Worm (Caenorhabditis elegans) whole organism, L4 larva: ENCODE data around the gene srx-112.

Experiments
- D1046.2 ChIP-seq: fragments of 200-800 bp; sonication (Bioruptor generic); IDR thresholded peaks from 2 replicates; pipeline ENCODE4 v1.3.6; 2022; ENCODE audit warnings: missing genetic modification characterization, missing compliant biosample characterization
- F26F4.8 ChIP-seq: fragments of 200-800 bp; sonication (Bioruptor generic); conservative IDR thresholded peaks from 2 replicates; pipeline ENCODE4 v1.3.6; 2022; ENCODE audit warnings: missing genetic modification characterization, missing compliant biosample characterization
- F44E2.7 ChIP-seq: fragments of 200-800 bp; sonication (Bioruptor generic); IDR thresholded peaks from 2 replicates; pipeline ENCODE4 v2.1.2; 2022; ENCODE audit warnings: missing genetic modification characterization, missing compliant biosample characterization
- R02D3.7 ChIP-seq: fragments of 150-350 bp; sonication (generic microtip); optimal IDR thresholded peaks from 3 replicates; lab custom pipeline; 2014; ENCODE audit warnings: missing biosample characterization, missing genetic modification characterization
- T20F7.1 ChIP-seq: fragments of 200-800 bp; sonication (Bioruptor generic); optimal IDR thresholded peaks from 2 replicates; lab custom pipeline; 2018; ENCODE audit warnings: mild to moderate bottlenecking, missing genetic modification characterization, missing compliant biosample characterization
- T26A8.4 ChIP-seq: fragments of 200-800 bp; sonication (Bioruptor generic); IDR thresholded peaks from 2 replicates; pipeline ENCODE4 v1.3.6; 2022; ENCODE audit warnings: missing genetic modification characterization, missing compliant biosample characterization
- Y105C5A.15 ChIP-seq: fragments of 200-800 bp; sonication (Bioruptor generic); IDR thresholded peaks from 2 replicates; pipeline ENCODE4 v1.3.6; 2022; ENCODE audit warnings: missing genetic modification characterization, missing compliant biosample characterization
- Y48G9A.11 ChIP-seq: fragments of 200-800 bp; sonication (Bioruptor generic); IDR thresholded peaks from 2 replicates; pipeline ENCODE4 v1.3.6; 2022; ENCODE audit warnings: missing genetic modification reagents, missing genetic modification characterization, missing compliant biosample characterization
- Y5F2A.4 ChIP-seq: fragments of 200-800 bp; sonication (Bioruptor generic); optimal IDR thresholded peaks from 2 replicates; lab custom pipeline; 2018; ENCODE audit warnings: mild to moderate bottlenecking, missing genetic modification characterization, missing compliant biosample characterization
- Y75B8A.6 ChIP-seq: fragments of 200-800 bp; sonication (Bioruptor generic); IDR thresholded peaks from 2 replicates; pipeline ENCODE4 v1.3.6; 2022; ENCODE audit warnings: missing genetic modification reagents, missing genetic modification characterization, missing compliant biosample characterization
- ZK546.5 ChIP-seq, 2 experiments: sonication (generic microtip); optimal IDR thresholded peaks; 2 replicates each; lab custom pipeline; 2017; ENCODE audit warnings: missing biosample characterization in 2 of 2, missing genetic modification characterization in 2 of 2
- aha-1 ChIP-seq: fragments of 150-350 bp; peaks from one replicate; lab custom pipeline; 2014; ENCODE audit warnings: missing biosample characterization, missing genetic modification characterization
- attf-4 ChIP-seq: sonication (generic microtip); optimal IDR thresholded peaks from 3 replicates; lab custom pipeline; 2017; ENCODE audit warnings: missing biosample characterization, missing genetic modification characterization
- ceh-28 ChIP-seq: fragments of 150-350 bp; optimal IDR thresholded peaks from 2 replicates; lab custom pipeline; 2014; ENCODE audit warnings: missing biosample characterization, missing genetic modification reagents, missing genetic modification characterization
- ceh-32 ChIP-seq: sonication (generic microtip); optimal IDR thresholded peaks from 2 replicates; lab custom pipeline; 2016; ENCODE audit warnings: mild to moderate bottlenecking, missing genetic modification characterization, missing compliant biosample characterization; ENCODE audit not compliant: poor library complexity
- ceh-44 ChIP-seq: fragments of 200-800 bp; sonication (Bioruptor generic); IDR thresholded peaks from 2 replicates; pipeline ENCODE4 v1.3.6; 2022; ENCODE audit warnings: missing genetic modification reagents, missing genetic modification characterization, missing compliant biosample characterization
- ceh-82 ChIP-seq: sonication (generic microtip); optimal IDR thresholded peaks from 2 replicates; lab custom pipeline; 2017; ENCODE audit warnings: missing biosample characterization, missing genetic modification characterization
- ctbp-1 ChIP-seq: fragments of 200-800 bp; sonication (Bioruptor generic); IDR thresholded peaks from 2 replicates; pipeline ENCODE4 v1.3.6; 2022; ENCODE audit warnings: missing genetic modification reagents, missing genetic modification characterization, missing compliant biosample characterization
- daf-12 ChIP-seq: fragments of 150-350 bp; optimal IDR thresholded peaks from 2 replicates; lab custom pipeline; 2014; ENCODE audit warnings: missing biosample characterization, missing genetic modification reagents, missing genetic modification characterization
- daf-16 ChIP-seq, 3 experiments: sonication (generic microtip); optimal IDR thresholded peaks; 2 replicates each; lab custom pipeline; 2016 to 2017; ENCODE audit warnings: missing genetic modification characterization in 3 of 3, missing genetic modification reagents in 3 of 3, mild to moderate bottlenecking in 2 of 3, missing compliant biosample characterization in 2 of 3, missing biosample characterization in 1 of 3, moderate library complexity in 1 of 3
- dmd-6 ChIP-seq: fragments of 200-800 bp; sonication (Bioruptor generic); IDR thresholded peaks from 2 replicates; pipeline ENCODE4 v1.3.6; 2022; ENCODE audit warnings: missing genetic modification reagents, missing genetic modification characterization, missing compliant biosample characterization
- dmd-8 ChIP-seq: fragments of 200-800 bp; sonication (Bioruptor generic); IDR thresholded peaks from 2 replicates; pipeline ENCODE4 v1.3.6; 2022; ENCODE audit warnings: missing genetic modification characterization, missing compliant biosample characterization
- dmd-9 ChIP-seq: fragments of 200-800 bp; sonication (Bioruptor generic); IDR thresholded peaks from 2 replicates; pipeline ENCODE4 v1.3.6; 2022; ENCODE audit warnings: missing genetic modification reagents, missing genetic modification characterization, missing compliant biosample characterization
- egl-27 ChIP-seq: sonication (generic microtip); optimal IDR thresholded peaks from 3 replicates; lab custom pipeline; 2017; ENCODE audit warnings: missing biosample characterization, missing genetic modification reagents, missing genetic modification characterization
- fos-1 ChIP-seq: fragments of 150-350 bp; optimal IDR thresholded peaks from 2 replicates; lab custom pipeline; 2014; ENCODE audit warnings: missing biosample characterization, missing genetic modification characterization
- hmg-1.1 ChIP-seq: fragments of 200-800 bp; sonication (Bioruptor generic); IDR thresholded peaks from 2 replicates; pipeline ENCODE4 v1.3.6; 2022; ENCODE audit warnings: missing genetic modification reagents, missing genetic modification characterization, missing compliant biosample characterization
- jun-1 ChIP-seq: fragments of 150-350 bp; optimal IDR thresholded peaks from 2 replicates; lab custom pipeline; 2014; ENCODE audit warnings: missing biosample characterization, missing genetic modification reagents, missing genetic modification characterization
- lim-7 ChIP-seq: fragments of 200-800 bp; sonication (Bioruptor generic); IDR thresholded peaks from 2 replicates; pipeline ENCODE4 v1.3.6; 2022; ENCODE audit warnings: missing genetic modification characterization, missing compliant biosample characterization
- lin-1 ChIP-seq: fragments of 200-800 bp; sonication (Bioruptor generic); IDR thresholded peaks from 2 replicates; pipeline ENCODE4 v1.3.6; 2022; ENCODE audit warnings: missing genetic modification reagents, missing genetic modification characterization, missing compliant biosample characterization
- lin-13 ChIP-seq: fragments of 150-350 bp; optimal IDR thresholded peaks from 2 replicates; lab custom pipeline; 2014; ENCODE audit warnings: missing biosample characterization, missing genetic modification reagents, missing genetic modification characterization
- lin-29 ChIP-seq: fragments of 200-800 bp; sonication (Bioruptor generic); IDR thresholded peaks from 2 replicates; pipeline ENCODE4 v1.3.6; 2022; ENCODE audit warnings: missing genetic modification reagents, missing genetic modification characterization, missing compliant biosample characterization
- lin-38 ChIP-seq: fragments of 200-800 bp; sonication (Bioruptor generic); IDR thresholded peaks from 2 replicates; pipeline ENCODE4 v1.3.6; 2022; ENCODE audit warnings: missing genetic modification reagents, missing genetic modification characterization, missing compliant biosample characterization
- lin-39 ChIP-seq: fragments of 150-350 bp; optimal IDR thresholded peaks from 2 replicates; lab custom pipeline; 2014; ENCODE audit warnings: missing biosample characterization, missing genetic modification reagents, missing genetic modification characterization
- madf-5 ChIP-seq, 2 experiments: fragments of 200-800 bp; sonication (Bioruptor generic); IDR thresholded peaks; 2 replicates each; pipeline ENCODE4 v1.3.6; 2022; ENCODE audit warnings: missing compliant biosample characterization in 2 of 2, missing genetic modification characterization in 2 of 2
- madf-9 ChIP-seq: fragments of 200-800 bp; sonication (Bioruptor generic); conservative IDR thresholded peaks from 2 replicates; pipeline ENCODE4 v1.3.6; 2022; ENCODE audit warnings: missing genetic modification reagents, missing genetic modification characterization, missing compliant biosample characterization
- mdl-1 ChIP-seq, 2 experiments: fragments of 150-350 bp in 1 of 2; sonication (generic microtip) in 1 of 2; optimal IDR thresholded peaks; 2 replicates each; lab custom pipeline; 2014 to 2017; ENCODE audit warnings: missing biosample characterization in 2 of 2, missing genetic modification characterization in 2 of 2
- mep-1 ChIP-seq: fragments of 150-350 bp; sonication (generic microtip); optimal IDR thresholded peaks from 3 replicates; lab custom pipeline; 2014; ENCODE audit warnings: missing biosample characterization, missing genetic modification characterization
- nhr-111 ChIP-seq: fragments of 200-800 bp; sonication (Bioruptor generic); optimal IDR thresholded peaks from 2 replicates; lab custom pipeline; 2018; ENCODE audit warnings: mild to moderate bottlenecking, missing genetic modification characterization, missing compliant biosample characterization
- nhr-25 ChIP-seq: sonication (generic microtip); optimal IDR thresholded peaks from 2 replicates; lab custom pipeline; 2017; ENCODE audit warnings: missing genetic modification characterization, mild to moderate bottlenecking, missing compliant biosample characterization, antibody characterized with exemption, moderate library complexity, borderline replicate concordance; ENCODE audit not compliant: insufficient read depth
- nhr-28 ChIP-seq: fragments of 150-350 bp; optimal IDR thresholded peaks from 2 replicates; lab custom pipeline; 2014; ENCODE audit warnings: missing biosample characterization, missing genetic modification characterization
- nhr-42 ChIP-seq: fragments of 200-800 bp; sonication (Bioruptor generic); IDR thresholded peaks from 2 replicates; pipeline ENCODE4 v1.3.6; 2022; ENCODE audit warnings: missing genetic modification characterization, missing compliant biosample characterization
- nhr-48 ChIP-seq: sonication (generic microtip); optimal IDR thresholded peaks from 2 replicates; lab custom pipeline; 2016; ENCODE audit warnings: mild to moderate bottlenecking, missing genetic modification characterization, missing compliant biosample characterization
- nhr-76 ChIP-seq: fragments of 150-350 bp; optimal IDR thresholded peaks from 2 replicates; lab custom pipeline; 2014; ENCODE audit warnings: missing biosample characterization, missing genetic modification characterization
- saeg-2 ChIP-seq: fragments of 200-800 bp; sonication (Bioruptor generic); IDR thresholded peaks from 2 replicates; pipeline ENCODE4 v1.3.6; 2022; ENCODE audit warnings: missing genetic modification reagents, missing genetic modification characterization, missing compliant biosample characterization
- sdz-12 ChIP-seq: fragments of 200-800 bp; sonication (Bioruptor generic); optimal IDR thresholded peaks from 2 replicates; lab custom pipeline; 2018; ENCODE audit warnings: mild to moderate bottlenecking, missing genetic modification characterization, missing compliant biosample characterization
- snpc-1.2 ChIP-seq: fragments of 200-800 bp; sonication (Bioruptor generic); IDR thresholded peaks from 2 replicates; pipeline ENCODE4 v1.3.6; 2022; ENCODE audit warnings: missing genetic modification reagents, missing genetic modification characterization, missing compliant biosample characterization
- snpc-4 ChIP-seq: fragments of 150-350 bp; optimal IDR thresholded peaks from 2 replicates; lab custom pipeline; 2014; ENCODE audit warnings: missing biosample characterization, missing genetic modification characterization
- tag-97 ChIP-seq: fragments of 200-800 bp; sonication (Bioruptor generic); IDR thresholded peaks from 2 replicates; pipeline ENCODE4 v1.3.6; 2022; ENCODE audit warnings: missing genetic modification characterization, missing compliant biosample characterization
- unc-130 ChIP-seq: sonication (generic microtip); optimal IDR thresholded peaks from 2 replicates; lab custom pipeline; 2016; ENCODE audit warnings: missing genetic modification reagents, missing genetic modification characterization, missing compliant biosample characterization
- vab-7 ChIP-seq: fragments of 200-800 bp; sonication (Bioruptor generic); IDR thresholded peaks from 2 replicates; pipeline ENCODE4 v1.3.6; 2022; ENCODE audit warnings: missing genetic modification reagents, missing genetic modification characterization, missing compliant biosample characterization
- zfp-3 ChIP-seq: fragments of 200-800 bp; sonication (Bioruptor generic); conservative IDR thresholded peaks from 2 replicates; pipeline ENCODE4 v1.3.6; 2022; ENCODE audit warnings: missing genetic modification reagents, missing genetic modification characterization, missing compliant biosample characterization
- ztf-11 ChIP-seq: fragments of 150-350 bp; optimal IDR thresholded peaks from 2 replicates; lab custom pipeline; 2014; ENCODE audit warnings: missing biosample characterization, missing genetic modification characterization
- ztf-7 ChIP-seq: fragments of 150-350 bp; optimal IDR thresholded peaks from 2 replicates; lab custom pipeline; 2014; ENCODE audit warnings: missing biosample characterization, missing genetic modification characterization

Gene srx-112

ce11 chrII:3786538-3786937 lies 22.2 kb upstream of the srx-112 start (continued):
- TF ChIP-seq nhr-42 (GFP tag; lab: Robert Waterston, UW), result 0 out of 2 replicates have a peak, but pooled peaks have one; percentile 18
- no peak for TF ChIP-seq F26F4.8 (GFP tag; lab: Robert Waterston, UW)
- TF ChIP-seq sdz-12 (GFP tag; lab: Kevin White, UChicago), result no peak
- peak in 1 of 2 experiments; percentile 53 for TF ChIP-seq mdl-1 (tag; optimal IDR thresholded peaks at IDR 0.05; lab: Kevin White, UChicago)
- TF ChIP-seq unc-130 (GFP tag; lab: Kevin White, UChicago), result no peak
- TF ChIP-seq Y75B8A.6, result no peak
- TF ChIP-seq F44E2.7 (GFP tag; lab: Robert Waterston, UW), result no peak
- no peak for TF ChIP-seq jun-1 (tag; lab: Kevin White, UChicago)
- peak in 1 of 2 experiments; percentile 23 for TF ChIP-seq daf-16 (GFP tag; optimal IDR thresholded peaks at IDR 0.05; lab: Kevin White, UChicago)
- TF ChIP-seq daf-16 (tag; optimal IDR thresholded peaks at IDR 0.05; lab: Kevin White, UChicago), result peak; percentile 96
- no peak for TF ChIP-seq nhr-111 (GFP tag; lab: Kevin White, UChicago)
- no peak for TF ChIP-seq hmg-1.1 (GFP tag; lab: Robert Waterston, UW)
- peak; percentile 98 for TF ChIP-seq dmd-6 (GFP tag; lab: Robert Waterston, UW)
- TF ChIP-seq ceh-32 (tag; lab: Kevin White, UChicago), result no peak
- TF ChIP-seq dmd-9, result no peak
- TF ChIP-seq Y5F2A.4 (GFP tag; lab: Kevin White, UChicago), result no peak
- TF ChIP-seq snpc-1.2 (GFP tag; lab: Robert Waterston, UW), result no peak
- TF ChIP-seq saeg-2 (GFP tag; lab: Robert Waterston, UW), result no peak
- no peak for TF ChIP-seq ceh-82 (tag; lab: Kevin White, UChicago)
- TF ChIP-seq T26A8.4 (GFP tag; lab: Robert Waterston, UW), result no peak
- TF ChIP-seq lin-29 (GFP tag; lab: Robert Waterston, UW), result no peak
- no peak for TF ChIP-seq nhr-25 (tag; lab: Kevin White, UChicago)
- TF ChIP-seq aha-1 (tag; lab: Kevin White, UChicago), result no peak
- TF ChIP-seq snpc-4 (tag; lab: Kevin White, UChicago), result no peak
- TF ChIP-seq egl-27 (tag; lab: Kevin White, UChicago), result no peak
- peak; percentile 98 for TF ChIP-seq nhr-28 (tag; lab: Kevin White, UChicago)
- no peak for TF ChIP-seq ctbp-1 (GFP tag; lab: Robert Waterston, UW)
- no peak for TF ChIP-seq nhr-76 (tag; lab: Kevin White, UChicago)
- TF ChIP-seq Y105C5A.15 (GFP tag; lab: Robert Waterston, UW), result no peak
- TF ChIP-seq attf-4 (tag; lab: Kevin White, UChicago), result no peak
- TF ChIP-seq T20F7.1, result no peak
- no peak for TF ChIP-seq ztf-11 (tag; lab: Kevin White, UChicago)
- no peak for TF ChIP-seq ZK546.5 (tag; optimal IDR thresholded peaks at IDR 0.05; lab: Kevin White, UChicago)
- TF ChIP-seq lin-38, result no peak
- no peak for TF ChIP-seq mep-1
- TF ChIP-seq daf-12, result no peak
- TF ChIP-seq ztf-7, result no peak
- TF ChIP-seq ceh-44, result no peak
- TF ChIP-seq fos-1 (tag; lab: Kevin White, UChicago), result peak; percentile 36
- TF ChIP-seq R02D3.7 (tag; lab: Kevin White, UChicago), result no peak
- TF ChIP-seq Y48G9A.11 (GFP tag; lab: Robert Waterston, UW), result no peak
- TF ChIP-seq D1046.2 (GFP tag; lab: Robert Waterston, UW), result no peak
- no peak for TF ChIP-seq vab-7
- no peak for TF ChIP-seq tag-97
- no peak for TF ChIP-seq dmd-8 (GFP tag; lab: Robert Waterston, UW)
- no peak for TF ChIP-seq lin-13 (GFP tag; lab: Kevin White, UChicago)
- peak; percentile 91 for TF ChIP-seq lin-1 (GFP tag; lab: Robert Waterston, UW)
- no peak for TF ChIP-seq nhr-48 (tag; lab: Kevin White, UChicago)
- TF ChIP-seq zfp-3, result no peak
- no peak for TF ChIP-seq madf-9 (GFP tag; lab: Robert Waterston, UW)
- no peak for TF ChIP-seq ceh-28
- no peak for TF ChIP-seq madf-5 (GFP tag; IDR thresholded peaks at IDR 0.05; lab: Robert Waterston, UW)
- TF ChIP-seq lin-39 (tag; lab: Kevin White, UChicago), result no peak
- TF ChIP-seq lim-7 (GFP tag; lab: Robert Waterston, UW), result no peak
